Fruit fly (Drosophila melanogaster) whole organism, prepupa: ENCODE results near the gene Roc1a.
"Not testable (repeated sequence)": the region's sequence is repeated elsewhere in the genome, so short reads cannot be mapped to it uniquely, and the experiment has no call there.

Source experiments
- Blimp-1 ChIP-seq: fragments of 200-800 bp; sonication (Bioruptor generic); optimal IDR thresholded peaks from 3 replicates; lab custom pipeline; 2017; ENCODE audit warnings: missing biosample characterization, missing genetic modification characterization, mild to moderate bottlenecking, moderate library complexity, missing genetic modification reagents
- CG10669 ChIP-seq: fragments of 200-800 bp; sonication (Bioruptor generic); optimal IDR thresholded peaks from 3 replicates; lab custom pipeline; 2018; ENCODE audit warnings: missing biosample characterization, mild to moderate bottlenecking, missing genetic modification characterization, moderate library complexity
- CG11294 ChIP-seq: fragments of 200-800 bp; sonication (Bioruptor generic); IDR thresholded peaks from 2 replicates; pipeline ENCODE4 v1.3.6; 2022; ENCODE audit warnings: missing biosample characterization, missing genetic modification characterization
- CG11762 ChIP-seq: fragments of 200-800 bp; sonication (Bioruptor generic); optimal IDR thresholded peaks from 3 replicates; lab custom pipeline; 2016; ENCODE audit warnings: missing biosample characterization, missing genetic modification characterization; ENCODE audit not compliant: insufficient read depth
- CG11902 ChIP-seq: fragments of 200-800 bp; sonication (Bioruptor generic); optimal IDR thresholded peaks from 3 replicates; lab custom pipeline; 2016; ENCODE audit warnings: missing biosample characterization, missing genetic modification characterization
- CG1621 ChIP-seq: fragments of 200-800 bp; sonication (Bioruptor generic); optimal IDR thresholded peaks from 3 replicates; lab custom pipeline; 2018; ENCODE audit warnings: missing biosample characterization, mild to moderate bottlenecking, missing genetic modification characterization
- CG16779 ChIP-seq: fragments of 200-800 bp; sonication (Bioruptor generic); optimal IDR thresholded peaks from 3 replicates; lab custom pipeline; 2017; ENCODE audit warnings: missing biosample characterization, mild to moderate bottlenecking, missing genetic modification characterization
- CG31627 ChIP-seq: fragments of 200-800 bp; sonication (Bioruptor generic); optimal IDR thresholded peaks from 3 replicates; lab custom pipeline; 2016; ENCODE audit warnings: missing biosample characterization, missing genetic modification characterization
- CG32006 ChIP-seq: fragments of 200-800 bp; sonication (Bioruptor generic); optimal IDR thresholded peaks from 3 replicates; lab custom pipeline; 2017; ENCODE audit warnings: missing biosample characterization, mild to moderate bottlenecking, missing genetic modification characterization
- CG34406 ChIP-seq: fragments of 200-800 bp; sonication (Bioruptor generic); optimal IDR thresholded peaks from 3 replicates; lab custom pipeline; 2016; ENCODE audit warnings: missing biosample characterization, missing genetic modification characterization
- CG3919 ChIP-seq: fragments of 200-800 bp; sonication (Bioruptor generic); optimal IDR thresholded peaks from 3 replicates; lab custom pipeline; 2016; ENCODE audit warnings: missing biosample characterization, missing genetic modification characterization
- CG6276 ChIP-seq: fragments of 200-800 bp; sonication (Bioruptor generic); optimal IDR thresholded peaks from 2 replicates; lab custom pipeline; 2017; ENCODE audit warnings: missing biosample characterization, mild to moderate bottlenecking, missing genetic modification characterization
- CG6792 ChIP-seq: fragments of 200-800 bp; sonication (Bioruptor generic); optimal IDR thresholded peaks from 3 replicates; lab custom pipeline; 2016; ENCODE audit warnings: missing biosample characterization, missing genetic modification characterization
- CG6808 ChIP-seq: fragments of 200-800 bp; sonication (Bioruptor generic); optimal IDR thresholded peaks from 3 replicates; lab custom pipeline; 2017; ENCODE audit warnings: missing biosample characterization, missing genetic modification characterization, mild to moderate bottlenecking, moderate library complexity, missing genetic modification reagents
- CG8119 ChIP-seq: fragments of 200-800 bp; sonication (Bioruptor generic); IDR thresholded peaks from 3 replicates; pipeline ENCODE4 v1.3.6; 2022; ENCODE audit warnings: missing biosample characterization, missing genetic modification characterization
- CG8319 ChIP-seq: fragments of 200-800 bp; sonication (Bioruptor generic); optimal IDR thresholded peaks from 3 replicates; lab custom pipeline; 2016; ENCODE audit warnings: missing biosample characterization, missing genetic modification characterization
- CG8632 ChIP-seq: fragments of 200-800 bp; sonication (Bioruptor generic); optimal IDR thresholded peaks from 3 replicates; lab custom pipeline; 2016; ENCODE audit warnings: missing biosample characterization, missing genetic modification characterization
- CG9139 ChIP-seq: fragments of 200-800 bp; sonication (Bioruptor generic); optimal IDR thresholded peaks from 3 replicates; lab custom pipeline; 2017; ENCODE audit warnings: missing biosample characterization, mild to moderate bottlenecking, missing genetic modification characterization
- Eip75B ChIP-seq: fragments of 200-800 bp; sonication (Bioruptor generic); optimal IDR thresholded peaks from 3 replicates; lab custom pipeline; 2016; ENCODE audit warnings: missing biosample characterization, missing genetic modification characterization
- Eip78C ChIP-seq: fragments of 200-800 bp; sonication (Bioruptor generic); peaks from one replicate; lab custom pipeline; 2016; ENCODE audit warnings: missing biosample characterization, missing genetic modification characterization
- Ets21C ChIP-seq: fragments of 200-800 bp; sonication (Bioruptor generic); optimal IDR thresholded peaks from 3 replicates; lab custom pipeline; 2016; ENCODE audit warnings: missing biosample characterization, missing genetic modification characterization
- Ets96B ChIP-seq: fragments of 200-800 bp; optimal IDR thresholded peaks from 2 replicates; lab custom pipeline; 2019; ENCODE audit warnings: missing biosample characterization, mild to moderate bottlenecking, missing genetic modification characterization, moderate library complexity
- Hr38 ChIP-seq: sonication (Bioruptor generic); optimal IDR thresholded peaks from 2 replicates; lab custom pipeline; 2016; ENCODE audit warnings: missing biosample characterization, missing genetic modification characterization
- Hr39 ChIP-seq: fragments of 200-800 bp; sonication (Bioruptor generic); optimal IDR thresholded peaks from 2 replicates; lab custom pipeline; 2016; ENCODE audit warnings: missing biosample characterization, missing genetic modification characterization
- Hr4 ChIP-seq: fragments of 200-800 bp; sonication (Bioruptor generic); optimal IDR thresholded peaks from 3 replicates; lab custom pipeline; 2016; ENCODE audit warnings: missing biosample characterization, missing genetic modification characterization
- Lpt ChIP-seq: fragments of 200-800 bp; sonication (Bioruptor generic); optimal IDR thresholded peaks from 3 replicates; lab custom pipeline; 2016; ENCODE audit warnings: missing biosample characterization, missing genetic modification characterization
- Met ChIP-seq: fragments of 200-800 bp; sonication (Bioruptor generic); optimal IDR thresholded peaks from 3 replicates; lab custom pipeline; 2016; ENCODE audit warnings: missing biosample characterization, missing genetic modification characterization
- OdsH ChIP-seq: fragments of 200-800 bp; sonication (Bioruptor generic); optimal IDR thresholded peaks from 3 replicates; lab custom pipeline; 2016; ENCODE audit warnings: missing biosample characterization, missing genetic modification characterization
- Smox ChIP-seq: fragments of 200-800 bp; sonication (Bioruptor generic); optimal IDR thresholded peaks from 3 replicates; lab custom pipeline; 2016; ENCODE audit warnings: missing biosample characterization, missing genetic modification characterization
- Sox102F ChIP-seq: fragments of 200-800 bp; sonication (Bioruptor generic); optimal IDR thresholded peaks from 2 replicates; lab custom pipeline; 2016; ENCODE audit warnings: missing biosample characterization, mild to moderate bottlenecking, missing genetic modification characterization
- Sox14 ChIP-seq: fragments of 200-800 bp; sonication (Bioruptor generic); optimal IDR thresholded peaks from 3 replicates; lab custom pipeline; 2016; ENCODE audit warnings: missing biosample characterization, missing genetic modification characterization
- achi ChIP-seq: fragments of 200-800 bp; sonication (Bioruptor generic); optimal IDR thresholded peaks from 3 replicates; lab custom pipeline; 2016; ENCODE audit warnings: missing biosample characterization, missing genetic modification characterization
- cyc ChIP-seq: fragments of 200-800 bp; sonication (Bioruptor generic); optimal IDR thresholded peaks from 3 replicates; lab custom pipeline; 2016; ENCODE audit warnings: missing biosample characterization, missing genetic modification characterization
- eg ChIP-seq: fragments of 200-800 bp; sonication (Bioruptor generic); IDR thresholded peaks from 3 replicates; pipeline ENCODE4 v1.3.6; 2022; ENCODE audit warnings: missing biosample characterization, missing genetic modification characterization
- esn ChIP-seq: fragments of 200-800 bp; sonication (Bioruptor generic); optimal IDR thresholded peaks from 2 replicates; lab custom pipeline; 2016; ENCODE audit warnings: missing biosample characterization, mild to moderate bottlenecking, missing genetic modification characterization, moderate library complexity
- fd59A ChIP-seq: fragments of 200-800 bp; sonication (Bioruptor generic); optimal IDR thresholded peaks from 2 replicates; lab custom pipeline; 2017; ENCODE audit warnings: missing biosample characterization, mild to moderate bottlenecking, missing genetic modification characterization, missing genetic modification reagents
- fkh ChIP-seq: fragments of 200-800 bp; sonication (Bioruptor generic); optimal IDR thresholded peaks from 3 replicates; lab custom pipeline; 2017; ENCODE audit warnings: missing biosample characterization, mild to moderate bottlenecking, missing genetic modification characterization, moderate library complexity
- lz ChIP-seq: fragments of 200-800 bp; sonication (Bioruptor generic); optimal IDR thresholded peaks from 3 replicates; lab custom pipeline; 2016; ENCODE audit warnings: missing biosample characterization, missing genetic modification characterization
- net ChIP-seq: fragments of 200-800 bp; sonication (Bioruptor generic); optimal IDR thresholded peaks from 3 replicates; lab custom pipeline; 2016; ENCODE audit warnings: missing biosample characterization, missing genetic modification characterization
- pdm3 ChIP-seq: fragments of 200-800 bp; sonication (Bioruptor generic); optimal IDR thresholded peaks from 3 replicates; lab custom pipeline; 2016; ENCODE audit warnings: missing biosample characterization, missing genetic modification characterization
- spab ChIP-seq: fragments of 200-800 bp; sonication (Bioruptor generic); optimal IDR thresholded peaks from 2 replicates; lab custom pipeline; 2017; ENCODE audit warnings: missing biosample characterization, mild to moderate bottlenecking, missing genetic modification characterization, missing genetic modification reagents
- topi ChIP-seq: fragments of 200-800 bp; sonication (Bioruptor generic); optimal IDR thresholded peaks from 3 replicates; lab custom pipeline; 2016; ENCODE audit warnings: missing biosample characterization, missing genetic modification characterization
- vri ChIP-seq: fragments of 200-800 bp; sonication (Bioruptor generic); optimal IDR thresholded peaks from 3 replicates; lab custom pipeline; 2016; ENCODE audit warnings: missing biosample characterization, mild to moderate bottlenecking, missing genetic modification characterization

The Roc1a gene

DNA sequence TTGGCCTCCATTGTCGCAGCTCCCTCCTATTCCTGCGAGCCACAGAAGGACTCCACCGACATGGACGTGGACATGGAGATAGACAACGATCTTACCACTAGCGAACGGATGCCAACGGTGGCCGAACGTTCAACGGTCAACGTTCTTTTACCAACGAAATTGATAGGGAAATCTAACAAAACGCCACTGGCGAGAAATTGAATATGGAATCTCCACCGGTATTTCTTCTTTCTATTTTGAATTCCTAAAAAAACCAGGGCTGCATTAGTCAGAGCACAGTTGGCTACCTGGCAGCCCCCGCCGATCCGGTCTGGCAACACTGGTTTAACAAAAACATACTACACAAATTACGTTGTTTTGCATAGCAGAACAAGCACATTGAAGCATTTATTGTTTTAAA is 2.6 kb upstream of the Roc1a start, which contains the start of gene CG13367:
Gene CG13367 (plus strand): TSS at position 301 of the 400 bp plus-strand sequence.
- TF ChIP-seq CG3919, topi, Eip75B (GFP tag; lab: Kevin White, UChicago): not testable (repeated sequence)

DNA sequence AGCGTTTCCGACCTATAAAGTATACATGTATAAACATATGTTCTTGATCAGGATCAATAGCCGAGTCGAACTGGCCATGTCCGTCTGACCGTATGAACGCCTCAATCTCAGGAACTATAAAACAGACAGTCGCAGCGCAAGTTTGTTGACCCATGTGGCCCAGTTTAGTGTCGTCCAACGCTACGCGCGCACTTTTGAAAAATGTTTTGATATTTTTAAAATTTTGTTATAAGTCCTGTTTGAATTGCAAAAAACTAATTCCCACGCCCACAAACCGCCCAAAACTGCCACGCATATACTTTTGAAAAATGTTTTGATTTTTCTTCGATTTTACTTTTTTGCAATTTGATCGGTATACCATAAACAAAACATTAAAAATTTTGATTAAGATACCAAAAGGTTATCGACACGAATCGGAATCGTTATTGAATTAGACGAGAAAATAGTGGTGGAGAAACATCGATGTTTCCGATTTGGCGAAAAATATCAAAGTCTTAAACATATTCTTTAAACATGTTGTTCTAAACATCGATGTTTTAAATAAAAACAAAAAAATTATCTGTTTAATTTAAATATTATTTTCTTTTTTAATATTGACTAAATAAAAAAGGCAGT is 602 bp upstream of the Roc1a start:
- 0 out of 3 replicates have a peak, but pooled peaks have one; percentile 8 for TF ChIP-seq eg (GFP tag; lab: Robert Waterston, UW)
- TF ChIP-seq cyc (GFP tag; lab: Kevin White, UChicago) = no peak
- no peak for TF ChIP-seq CG16779 (tag; lab: Kevin White, UChicago)
- TF ChIP-seq, all 60 proteins: peak for 1

DNA sequence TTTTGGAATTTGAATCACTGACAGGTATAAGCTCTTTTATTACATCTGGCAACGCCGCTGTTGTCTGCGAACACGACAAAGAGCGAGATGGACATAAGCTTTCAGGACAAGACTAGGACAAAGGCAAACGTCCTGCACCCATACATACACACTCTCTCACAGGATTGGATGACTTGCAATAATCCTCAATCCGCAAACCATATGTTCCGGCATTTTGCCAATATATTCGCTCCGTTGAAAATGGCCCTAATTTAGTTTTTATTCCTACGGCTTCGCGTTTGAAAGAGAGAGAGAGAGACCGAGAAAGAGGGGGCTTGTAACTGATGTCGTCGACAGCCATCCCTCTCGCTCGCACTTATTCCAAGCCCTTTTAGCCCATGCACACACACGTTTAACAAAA is 7.1 kb downstream of the Roc1a start:
- no peak for TF ChIP-seq CG3919 (GFP tag; lab: Kevin White, UChicago)
- peak; percentile 44 for TF ChIP-seq achi (GFP tag; lab: Kevin White, UChicago)
- no peak for TF ChIP-seq CG8319
- TF ChIP-seq Eip78C (GFP tag; lab: Kevin White, UChicago) = no peak
- no peak for TF ChIP-seq fkh (GFP tag; lab: Kevin White, UChicago)
- no peak for TF ChIP-seq Hr39 (GFP tag; lab: Kevin White, UChicago)
- peak; percentile 57 for TF ChIP-seq Sox14 (GFP tag; lab: Kevin White, UChicago)

DNA sequence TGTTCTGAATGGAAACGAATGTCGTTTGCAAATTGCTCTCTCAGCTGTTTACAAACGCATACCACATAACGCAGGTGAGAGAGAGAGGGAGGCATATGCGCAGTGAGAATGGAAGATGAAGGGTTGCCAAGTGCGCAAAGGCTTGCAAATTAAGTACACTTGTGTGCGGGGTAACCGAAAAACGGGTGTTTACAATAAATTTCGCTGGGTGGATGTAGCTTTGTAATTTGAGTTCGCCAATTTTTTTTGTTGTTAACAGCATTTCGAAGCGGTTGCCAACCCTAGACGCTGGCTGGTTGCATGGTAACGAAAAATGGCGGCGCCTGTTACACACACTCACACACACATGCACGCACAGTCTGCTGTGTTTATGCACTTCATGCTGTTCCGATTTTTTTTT is 7.8 kb downstream of the Roc1a start:
- peak; percentile 92 for TF ChIP-seq CG16779 (tag; lab: Kevin White, UChicago)
- peak; percentile 95 for TF ChIP-seq CG6808 (GFP tag; lab: Kevin White, UChicago)
- TF ChIP-seq CG9139 (GFP tag; lab: Kevin White, UChicago) = no peak
- TF ChIP-seq Eip75B (GFP tag; lab: Kevin White, UChicago) = peak; percentile 95
- TF ChIP-seq CG6792 (GFP tag; lab: Kevin White, UChicago) = peak; percentile 96
- peak; percentile 96 for TF ChIP-seq CG32006 (GFP tag; lab: Kevin White, UChicago)
- TF ChIP-seq achi (GFP tag; lab: Kevin White, UChicago) = peak; percentile 95
- TF ChIP-seq pdm3 = peak; percentile 97
- peak; percentile 95 for TF ChIP-seq Hr4
- peak; percentile 95 for TF ChIP-seq CG34406
- TF ChIP-seq Ets21C (GFP tag; lab: Kevin White, UChicago) = peak; percentile 94
- TF ChIP-seq fkh (GFP tag; lab: Kevin White, UChicago) = peak; percentile 83
- TF ChIP-seq spab (GFP tag; lab: Kevin White, UChicago) = peak; percentile 91
- peak; percentile 87 for TF ChIP-seq Blimp-1 (GFP tag; lab: Kevin White, UChicago)
- TF ChIP-seq fd59A (GFP tag; lab: Kevin White, UChicago) = peak; percentile 94
- TF ChIP-seq Sox102F = peak; percentile 96
- TF ChIP-seq cyc (GFP tag; lab: Kevin White, UChicago) = peak; percentile 97
- TF ChIP-seq net (GFP tag; lab: Kevin White, UChicago) = peak; percentile 97
- peak; percentile 96 for TF ChIP-seq lz (GFP tag; lab: Kevin White, UChicago)
- peak; percentile 97 for TF ChIP-seq Met
- peak; percentile 93 for TF ChIP-seq CG8632 (GFP tag; lab: Kevin White, UChicago)
- peak; percentile 95 for TF ChIP-seq Lpt (GFP tag; lab: Kevin White, UChicago)
- peak; percentile 97 for TF ChIP-seq Hr39 (GFP tag; lab: Kevin White, UChicago)
- peak; percentile 99 for TF ChIP-seq eg (GFP tag; lab: Robert Waterston, UW)
- TF ChIP-seq CG11294 (GFP tag; lab: Robert Waterston, UW) = peak; percentile 96
- TF ChIP-seq CG10669 (GFP tag; lab: Kevin White, UChicago) = peak; percentile 94
- peak; percentile 95 for TF ChIP-seq CG6276
- peak; percentile 97 for TF ChIP-seq OdsH (GFP tag; lab: Kevin White, UChicago)
- peak; percentile 94 for TF ChIP-seq CG11762 (GFP tag; lab: Kevin White, UChicago)
- TF ChIP-seq esn (GFP tag; lab: Kevin White, UChicago) = peak; percentile 96
- peak; percentile 94 for TF ChIP-seq CG8319
- TF ChIP-seq CG8119 (GFP tag; lab: Robert Waterston, UW) = peak; percentile 96
- TF ChIP-seq CG31627 (GFP tag; lab: Kevin White, UChicago) = peak; percentile 97
- TF ChIP-seq Smox (GFP tag; lab: Kevin White, UChicago) = peak; percentile 96
- TF ChIP-seq vri (GFP tag; lab: Kevin White, UChicago) = peak; percentile 95
- peak; percentile 93 for TF ChIP-seq CG11902
- peak; percentile 86 for TF ChIP-seq Hr38 (GFP tag; lab: Kevin White, UChicago)
- TF ChIP-seq topi (GFP tag; lab: Kevin White, UChicago) = peak; percentile 96
- TF ChIP-seq CG1621 (tag; lab: Kevin White, UChicago) = peak; percentile 96
- TF ChIP-seq Ets96B (tag; lab: Kevin White, UChicago) = peak; percentile 92
